Fruit fly (Drosophila melanogaster) whole organism, pupa: ENCODE data around the gene ND-18.

Experiments
- CG10348 ChIP-seq: fragments of 200-800 bp; sonication (Bioruptor generic); IDR thresholded peaks from 2 replicates; pipeline ENCODE4 v1.3.6; 2022; ENCODE audit warnings: missing biosample characterization, missing genetic modification characterization
- CG12605 ChIP-seq: fragments of 200-800 bp; sonication (Bioruptor generic); IDR thresholded peaks from 2 replicates; pipeline ENCODE4 v1.3.6; 2022; ENCODE audit warnings: missing biosample characterization, missing genetic modification characterization
- CG13204 ChIP-seq: fragments of 200-800 bp; sonication (Bioruptor generic); optimal IDR thresholded peaks from 2 replicates; lab custom pipeline; 2018; ENCODE audit warnings: missing biosample characterization, mild to moderate bottlenecking, missing genetic modification characterization, moderate library complexity
- CG14655 ChIP-seq: fragments of 200-800 bp; sonication (Bioruptor generic); optimal IDR thresholded peaks from 3 replicates; lab custom pipeline; 2017; ENCODE audit warnings: mild to moderate bottlenecking, missing biosample characterization, missing genetic modification reagents, missing genetic modification characterization
- CG15710 ChIP-seq: fragments of 200-800 bp; sonication (Bioruptor generic); optimal IDR thresholded peaks from 2 replicates; lab custom pipeline; 2018; ENCODE audit warnings: missing biosample characterization, mild to moderate bottlenecking, missing genetic modification characterization, moderate library complexity
- CG17806 ChIP-seq: fragments of 200-800 bp; sonication (Bioruptor generic); optimal IDR thresholded peaks from 2 replicates; lab custom pipeline; 2018; ENCODE audit warnings: missing biosample characterization, mild to moderate bottlenecking, missing genetic modification characterization, moderate library complexity
- CG32121 ChIP-seq: fragments of 200-800 bp; sonication (Bioruptor generic); IDR thresholded peaks from 2 replicates; pipeline ENCODE4 v1.3.6; 2022; ENCODE audit warnings: missing biosample characterization, missing genetic modification characterization
- CG34367 ChIP-seq: fragments of 200-800 bp; sonication (Bioruptor generic); optimal IDR thresholded peaks from 2 replicates; lab custom pipeline; 2018; ENCODE audit warnings: missing biosample characterization, mild to moderate bottlenecking, missing genetic modification characterization
- CG4496 ChIP-seq: fragments of 200-800 bp; sonication (Bioruptor generic); IDR thresholded peaks from 3 replicates; pipeline ENCODE4 v1.3.6; 2022; ENCODE audit warnings: missing biosample characterization, missing genetic modification characterization
- CG8159 ChIP-seq: fragments of 200-800 bp; sonication (Bioruptor generic); optimal IDR thresholded peaks from 3 replicates; lab custom pipeline; 2018; ENCODE audit warnings: missing biosample characterization, mild to moderate bottlenecking, missing genetic modification characterization, moderate library complexity
- CG8301 ChIP-seq: fragments of 200-800 bp; sonication (Bioruptor generic); optimal IDR thresholded peaks from 2 replicates; lab custom pipeline; 2018; ENCODE audit warnings: missing biosample characterization, mild to moderate bottlenecking, missing genetic modification characterization
- CG9948 ChIP-seq: fragments of 200-800 bp; sonication (Bioruptor generic); optimal IDR thresholded peaks from 2 replicates; lab custom pipeline; 2018; ENCODE audit warnings: missing biosample characterization, mild to moderate bottlenecking, missing genetic modification characterization, moderate library complexity
- D1 ChIP-seq: fragments of 200-800 bp; sonication (Bioruptor generic); optimal IDR thresholded peaks from 2 replicates; lab custom pipeline; 2018; ENCODE audit warnings: missing biosample characterization, mild to moderate bottlenecking, missing genetic modification characterization, moderate library complexity
- EcR ChIP-seq: fragments of 200-800 bp; sonication (Bioruptor generic); optimal IDR thresholded peaks from 3 replicates; lab custom pipeline; 2019; ENCODE audit warnings: missing biosample characterization, missing genetic modification characterization, mild to moderate bottlenecking, moderate library complexity, missing genetic modification reagents
- Ets98B ChIP-seq: fragments of 200-800 bp; sonication (Bioruptor generic); IDR thresholded peaks from 2 replicates; pipeline ENCODE4 v1.3.6; 2022; ENCODE audit warnings: missing biosample characterization, missing genetic modification characterization
- Pif1A ChIP-seq: fragments of 200-800 bp; sonication (Bioruptor generic); optimal IDR thresholded peaks from 3 replicates; lab custom pipeline; 2016; ENCODE audit warnings: missing biosample characterization, missing genetic modification characterization
- Pif1B ChIP-seq: fragments of 200-800 bp; sonication (Bioruptor generic); optimal IDR thresholded peaks from 3 replicates; lab custom pipeline; 2016; ENCODE audit warnings: missing biosample characterization, missing genetic modification characterization
- Snoo ChIP-seq: fragments of 200-800 bp; sonication (Bioruptor generic); optimal IDR thresholded peaks from 3 replicates; lab custom pipeline; 2017; ENCODE audit warnings: missing biosample characterization, mild to moderate bottlenecking, missing genetic modification characterization, inconsistent platforms
- fd96Ca ChIP-seq: fragments of 200-800 bp; sonication (Bioruptor generic); IDR thresholded peaks from 3 replicates; pipeline ENCODE4 v1.3.6; 2022; ENCODE audit warnings: missing biosample characterization, missing genetic modification characterization
- gl ChIP-seq: fragments of 200-800 bp; sonication (Bioruptor generic); optimal IDR thresholded peaks from 2 replicates; lab custom pipeline; 2018; ENCODE audit warnings: missing biosample characterization, mild to moderate bottlenecking, missing genetic modification characterization
- rn ChIP-seq: fragments of 200-800 bp; sonication (Bioruptor generic); IDR thresholded peaks from 2 replicates; pipeline ENCODE4 v1.3.6; 2022; ENCODE audit warnings: missing biosample characterization, missing genetic modification characterization

Gene ND-18

DNA sequence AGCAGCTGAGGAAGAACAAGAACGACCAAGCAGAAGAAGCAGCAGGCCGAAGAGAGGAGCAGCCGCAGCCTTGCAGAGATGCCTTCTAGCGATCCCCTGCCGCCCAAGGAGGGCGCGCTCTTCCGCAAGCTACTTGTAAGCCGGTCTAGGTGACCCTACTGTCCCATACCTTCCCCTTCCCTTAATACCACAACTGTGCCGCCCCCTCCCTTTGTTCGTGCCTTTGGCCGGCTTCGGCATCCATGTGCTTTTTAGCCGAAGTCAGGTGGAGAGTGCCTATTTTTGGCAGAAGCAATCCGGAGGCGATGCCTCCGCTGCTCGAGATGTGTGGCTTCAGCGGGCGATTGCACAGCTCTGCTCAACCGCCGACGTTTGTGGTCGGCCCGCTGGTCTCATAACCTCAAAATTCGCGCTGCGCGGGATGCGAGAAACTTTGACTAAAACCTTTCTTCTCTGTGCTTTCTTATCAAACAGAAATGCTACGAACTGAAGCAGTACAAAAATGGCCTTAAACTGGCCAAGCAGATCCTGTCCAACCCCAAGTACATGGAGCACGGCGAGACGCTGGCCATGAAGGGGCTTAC, 11.6 kb upstream of the ND-18 start:
- TF ChIP-seq rn (GFP tag; lab: Robert Waterston, UW) (no peak), CG14655 (GFP tag; lab: Kevin White, UChicago) (no peak), Ets98B (GFP tag; lab: Robert Waterston, UW) (no peak; the same call in 1 of the 2 replicates), Pif1B (no peak), gl (tag; lab: Kevin White, UChicago) (no peak), CG13204 (GFP tag; lab: Kevin White, UChicago) (no peak), D1 (tag; lab: Kevin White, UChicago) (no peak), CG34367 (no peak), CG12605 (GFP tag; lab: Robert Waterston, UW) (no peak), CG15710 (no peak), CG17806 (tag; lab: Kevin White, UChicago) (no peak)

DNA sequence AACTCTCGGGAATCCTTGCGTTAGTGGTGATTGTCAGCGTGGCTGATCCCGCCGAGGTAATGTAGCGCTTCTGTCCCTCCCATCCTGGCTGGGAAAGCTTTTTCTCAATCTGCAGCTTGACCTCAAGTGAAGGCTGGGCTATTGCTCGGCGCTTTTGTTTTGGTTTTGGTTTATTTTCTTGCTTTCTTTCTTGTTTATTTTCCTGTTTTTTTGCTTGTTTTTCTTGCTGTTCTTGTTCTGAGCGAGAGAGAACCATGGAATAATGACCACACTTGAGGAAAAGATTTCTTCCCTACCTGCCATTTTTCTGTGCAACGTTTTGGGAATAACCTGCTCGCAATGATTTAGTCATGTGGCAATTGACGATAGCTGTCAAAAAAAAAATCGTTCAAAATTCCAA, 7.2 kb upstream of the ND-18 start:
- TF ChIP-seq CG34367 (peak; percentile 73), CG8301 (tag; lab: Kevin White, UChicago) (no peak), EcR (GFP tag; lab: Kevin White, UChicago) (peak; percentile 29), CG10348 (GFP tag; lab: Robert Waterston, UW) (no peak), CG17806 (tag; lab: Kevin White, UChicago) (peak; percentile 59), CG13204 (GFP tag; lab: Kevin White, UChicago) (no peak), CG8159 (peak; percentile 71), gl (tag; lab: Kevin White, UChicago) (peak; percentile 90), CG14655 (GFP tag; lab: Kevin White, UChicago) (no peak), CG9948 (tag; lab: Kevin White, UChicago) (peak; percentile 47), D1 (tag; lab: Kevin White, UChicago) (no peak), fd96Ca (0 out of 3 replicates have a peak, but pooled peaks have one; percentile 43), rn (GFP tag; lab: Robert Waterston, UW) (no peak), CG4496 (GFP tag; lab: Robert Waterston, UW) (peak; percentile 65; the same call in 2 of the 3 replicates), Pif1B (no peak), CG15710 (peak; percentile 76), Snoo (tag; lab: Kevin White, UChicago) (no peak), CG12605 (GFP tag; lab: Robert Waterston, UW) (peak; percentile 80), CG32121 (0 out of 2 replicates have a peak, but pooled peaks have one; percentile 14), Ets98B (GFP tag; lab: Robert Waterston, UW) (peak; percentile 22; the same call in 1 of the 2 replicates), Pif1A (GFP tag; lab: Kevin White, UChicago) (no peak)
- TF ChIP-seq, all 21 proteins: peak for 12

DNA sequence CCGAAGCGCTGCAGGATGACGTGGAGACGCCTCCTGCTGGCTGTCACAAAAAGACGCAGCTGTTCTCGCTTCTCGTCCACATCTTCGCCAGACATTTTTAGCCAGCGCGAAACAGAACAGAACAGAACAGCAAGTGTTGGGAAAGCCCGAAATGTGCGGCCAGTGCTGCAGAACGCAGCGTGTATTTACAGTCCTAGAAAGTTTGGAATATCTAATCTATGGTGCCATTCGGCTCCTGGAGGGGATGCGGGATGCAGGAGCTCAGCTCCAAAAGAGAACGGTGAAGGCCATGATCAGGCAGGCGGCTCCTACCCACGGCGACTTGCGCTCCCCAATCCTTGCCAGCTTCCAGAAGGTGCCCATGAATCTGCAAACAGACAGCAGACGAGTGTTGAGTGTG, 2.1 kb downstream of the ND-18 start, which contains the start of gene CG12204:
CG12204 (minus strand) TSS at position 117 of the 400 bp plus-strand sequence.
- TF ChIP-seq CG4496 (GFP tag; lab: Robert Waterston, UW) = 0 out of 3 replicates have a peak, but pooled peaks have one; percentile 14
- no peak for TF ChIP-seq Pif1B

DNA sequence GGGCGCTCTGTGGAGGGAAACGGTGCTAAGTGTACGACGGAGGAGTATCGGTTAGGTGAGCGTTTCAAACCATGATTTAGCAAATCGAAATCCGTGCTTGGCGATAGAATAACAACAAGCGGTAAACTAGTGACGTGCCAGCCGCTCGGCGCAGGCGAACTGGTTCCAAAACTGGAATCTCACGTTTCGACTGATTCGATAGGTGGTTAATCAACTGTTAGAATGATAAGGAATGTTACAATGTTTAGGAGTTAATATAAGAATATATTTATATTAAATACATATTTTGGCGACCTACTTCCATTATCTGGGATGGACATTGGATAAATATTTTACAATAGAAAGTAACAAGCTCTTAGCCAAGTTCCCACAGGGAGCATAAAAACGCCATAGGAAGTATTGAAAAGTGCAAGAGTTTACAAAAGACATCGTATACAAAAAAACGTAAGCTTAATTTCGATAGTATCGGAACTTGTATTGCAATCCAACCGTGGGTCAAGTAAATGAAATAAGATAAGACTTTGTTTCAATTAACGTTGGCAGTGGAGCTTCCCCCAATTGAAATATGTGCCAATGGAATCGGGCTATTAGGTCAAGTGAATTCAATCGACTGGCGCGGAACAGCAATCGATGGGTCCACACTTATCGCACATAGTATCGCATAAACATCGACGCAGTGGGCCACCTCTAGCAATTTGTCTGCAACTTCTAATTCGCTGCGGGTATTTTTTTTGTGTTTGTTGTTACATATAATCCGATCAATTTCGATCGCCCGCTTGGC, 2.8 kb downstream of the ND-18 start, which contains the start of the genes ksh, CG14200 and Pfrx:
ksh (minus strand) TSS at position 163 of the 781 bp plus-strand sequence.
CG14200 (plus strand) TSS at position 676 of the 781 bp plus-strand sequence.
Pfrx (plus strand) TSS at position 676 of the 781 bp plus-strand sequence.
- TF ChIP-seq Snoo (tag; lab: Kevin White, UChicago) = no peak
- no peak for TF ChIP-seq CG15710
- TF ChIP-seq Pif1B = no peak
- TF ChIP-seq CG9948 (tag; lab: Kevin White, UChicago) = no peak
- TF ChIP-seq CG12605 (GFP tag; lab: Robert Waterston, UW) = no peak
- no peak for TF ChIP-seq CG17806 (tag; lab: Kevin White, UChicago)
- no peak for TF ChIP-seq CG34367
- TF ChIP-seq CG8301 (tag; lab: Kevin White, UChicago) = no peak
- no peak for TF ChIP-seq gl (tag; lab: Kevin White, UChicago)
- TF ChIP-seq Ets98B (GFP tag; lab: Robert Waterston, UW) = no peak
- TF ChIP-seq Pif1A (GFP tag; lab: Kevin White, UChicago) = no peak
- no peak for TF ChIP-seq D1 (tag; lab: Kevin White, UChicago)
- TF ChIP-seq fd96Ca = no peak
- no peak for TF ChIP-seq CG13204 (GFP tag; lab: Kevin White, UChicago)
- no peak for TF ChIP-seq CG10348 (GFP tag; lab: Robert Waterston, UW)
- no peak for TF ChIP-seq EcR (GFP tag; lab: Kevin White, UChicago)

DNA sequence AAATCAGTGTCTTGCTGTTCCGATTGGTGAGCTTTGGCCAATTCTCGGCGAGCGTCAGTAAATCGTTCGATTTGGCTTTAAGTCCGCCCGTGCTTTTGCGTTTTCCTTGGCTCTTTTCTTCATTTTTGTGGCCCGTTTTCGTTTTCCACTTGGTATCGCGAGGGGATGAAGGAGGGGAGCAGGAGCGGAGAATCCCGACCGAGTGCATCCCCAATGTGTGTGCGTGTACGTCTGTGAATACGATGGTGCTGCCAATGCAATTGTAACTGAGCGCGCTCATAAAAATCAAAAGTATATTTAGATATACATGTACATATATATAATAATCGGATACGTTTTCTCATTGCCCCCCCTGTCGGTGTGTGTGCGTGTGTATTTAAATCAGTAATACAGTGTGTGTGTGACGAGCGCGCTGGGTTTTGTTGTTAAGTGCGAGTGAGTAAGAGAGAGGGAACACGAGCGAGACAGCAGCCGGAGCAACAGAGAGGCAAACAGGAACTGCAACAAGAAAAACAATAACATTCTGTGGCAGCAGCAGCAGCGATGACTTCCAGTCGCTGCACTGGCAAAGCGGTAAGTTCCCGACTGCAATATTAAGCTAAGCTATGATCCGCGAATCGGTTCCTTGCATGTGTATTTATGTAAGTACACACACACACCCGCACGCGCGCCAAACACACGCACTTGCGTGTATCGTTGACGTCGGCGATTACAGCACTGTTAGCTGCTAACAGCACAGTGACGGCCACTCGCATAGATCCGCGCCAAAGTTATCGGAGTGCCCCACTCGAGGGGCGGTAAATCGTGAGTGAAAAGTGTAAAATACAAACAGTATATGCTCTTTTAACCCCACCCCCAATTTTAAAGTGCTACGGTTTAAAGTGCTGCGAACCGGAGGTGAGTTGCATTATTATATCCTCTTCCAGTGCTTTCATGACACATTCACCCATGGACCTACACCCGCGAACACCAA, 3.7 kb downstream of the ND-18 start:
- TF ChIP-seq fd96Ca (peak; percentile 86), EcR (GFP tag; lab: Kevin White, UChicago) (no peak), CG17806 (tag; lab: Kevin White, UChicago) (peak; percentile 41), Pif1A (GFP tag; lab: Kevin White, UChicago) (no peak), D1 (tag; lab: Kevin White, UChicago) (no peak), rn (GFP tag; lab: Robert Waterston, UW) (0 out of 2 replicates have a peak, but pooled peaks have one; percentile 5), Pif1B (no peak), CG4496 (GFP tag; lab: Robert Waterston, UW) (peak; percentile 80; the same call in 2 of the 3 replicates), CG13204 (GFP tag; lab: Kevin White, UChicago) (peak; percentile 16), CG32121 (peak; percentile 58; the same call in 1 of the 2 replicates), CG9948 (tag; lab: Kevin White, UChicago) (peak; percentile 62), CG8159 (peak; percentile 68), CG12605 (GFP tag; lab: Robert Waterston, UW) (peak; percentile 55), CG10348 (GFP tag; lab: Robert Waterston, UW) (no peak), CG34367 (peak; percentile 61), Ets98B (GFP tag; lab: Robert Waterston, UW) (peak; percentile 76), CG15710 (peak; percentile 59), gl (tag; lab: Kevin White, UChicago) (no peak), Snoo (tag; lab: Kevin White, UChicago) (peak; percentile 60), CG8301 (tag; lab: Kevin White, UChicago) (peak; percentile 67)
- TF ChIP-seq, all 21 proteins: peak for 14
